Worm (Caenorhabditis elegans): ENCODE data around the gene srg-15.

DNA sequence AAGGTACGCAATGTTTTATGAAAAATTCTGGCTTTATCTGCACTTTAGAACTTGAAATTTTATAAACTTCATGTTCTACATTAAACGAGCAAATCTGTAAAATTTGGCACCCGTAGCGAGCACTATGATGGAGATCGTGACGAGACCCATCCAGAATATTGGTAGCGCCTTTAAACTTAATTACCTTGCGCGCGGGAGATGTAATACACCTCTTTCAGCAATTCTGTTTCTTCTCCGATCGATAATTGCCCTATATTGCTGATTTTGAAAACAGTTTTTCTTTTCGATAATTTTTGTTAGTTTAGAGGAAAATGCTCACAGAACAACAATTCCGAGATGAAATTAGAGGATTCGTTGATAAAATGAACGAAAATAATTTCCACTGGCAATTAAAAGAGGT, 51.4 kb downstream of the srg-15 start, which contains the start of gene atg-10:
- no peak for TF ChIP-seq unc-39 (tag; optimal IDR thresholded peaks at IDR 0.05)
- no peak for TF ChIP-seq R02D3.7 (tag; optimal IDR thresholded peaks at IDR 0.05)
- no peak for TF ChIP-seq lin-13 (GFP tag; optimal IDR thresholded peaks at IDR 0.05)
- no peak for TF ChIP-seq unc-55 (GFP tag; optimal IDR thresholded peaks at IDR 0.05)
